Worm (Caenorhabditis elegans): Measurements from ENCODE around the gene Y75B8A.7.

ce11 chrIII:12142419-12143107 is 10.1 kb upstream of the Y75B8A.7 start:
- TF ChIP-seq lsy-2 (tag; optimal IDR thresholded peaks at IDR 0.05): no peak
- TF ChIP-seq nhr-237 (tag; optimal IDR thresholded peaks at IDR 0.05): no peak
